Fruit fly (Drosophila melanogaster) whole organism, wandering third instar larva: ENCODE data around the gene Asator.

Experiments
- Abd-B ChIP-seq: fragments of >200 bp; optimal IDR thresholded peaks from 2 replicates; lab custom pipeline; 2017; ENCODE audit warnings: missing biosample characterization, missing genetic modification characterization
- CG32264 ChIP-seq: fragments of 200-800 bp; sonication (Bioruptor generic); optimal IDR thresholded peaks from 2 replicates; lab custom pipeline; 2016; ENCODE audit warnings: missing biosample characterization, missing genetic modification characterization
- CG9705 ChIP-seq: fragments of 200-800 bp; sonication (Bioruptor generic); optimal IDR thresholded peaks from 2 replicates; lab custom pipeline; 2018; ENCODE audit warnings: missing biosample characterization, mild to moderate bottlenecking, missing genetic modification characterization
- Dfd ChIP-seq: fragments of >200 bp; optimal IDR thresholded peaks from 2 replicates; lab custom pipeline; 2017; ENCODE audit warnings: missing biosample characterization, missing genetic modification characterization
- Dif ChIP-seq: fragments of 200-275, 200-300 bp; sonication (Bioruptor generic); optimal IDR thresholded peaks from 2 replicates; lab custom pipeline; 2018; ENCODE audit warnings: missing biosample characterization, missing genetic modification characterization; ENCODE audit not compliant: partially characterized antibody
- GATAd ChIP-seq: sonication (Bioruptor generic); optimal IDR thresholded peaks from 2 replicates; lab custom pipeline; 2016; ENCODE audit warnings: missing biosample characterization, missing genetic modification characterization
- HLH106 ChIP-seq: fragments of 200-800 bp; optimal IDR thresholded peaks from 3 replicates; lab custom pipeline; 2019; ENCODE audit warnings: missing biosample characterization, mild to moderate bottlenecking, missing genetic modification characterization, moderate library complexity
- Hnf4 ChIP-seq: fragments of 200-800 bp; sonication (Bioruptor generic); optimal IDR thresholded peaks from 2 replicates; lab custom pipeline; 2016; ENCODE audit warnings: missing biosample characterization, mild to moderate bottlenecking, missing genetic modification characterization
- Hr78 ChIP-seq: fragments of >200 bp; optimal IDR thresholded peaks from 2 replicates; lab custom pipeline; 2017; ENCODE audit warnings: missing biosample characterization, missing genetic modification characterization
- Hr83 ChIP-seq: fragments of 200-300 bp; sonication (Bioruptor generic); optimal IDR thresholded peaks from 2 replicates; lab custom pipeline; 2016; ENCODE audit warnings: missing biosample characterization, mild to moderate bottlenecking, missing genetic modification characterization, moderate library complexity; ENCODE audit not compliant: poor library complexity, severe bottlenecking
- Jra ChIP-seq: sonication (Bioruptor generic); optimal IDR thresholded peaks from 2 replicates; lab custom pipeline; 2016; ENCODE audit warnings: missing biosample characterization, missing genetic modification characterization
- Mio ChIP-seq: sonication (Bioruptor generic); optimal IDR thresholded peaks from 2 replicates; lab custom pipeline; 2016; ENCODE audit warnings: missing biosample characterization, missing genetic modification characterization
- Myc ChIP-seq: fragments of >200 bp; optimal IDR thresholded peaks from 2 replicates; lab custom pipeline; 2017
- N ChIP-seq: fragments of >200 bp; optimal IDR thresholded peaks from 2 replicates; lab custom pipeline; 2018; ENCODE audit warnings: missing biosample characterization, missing external identifiers, missing genetic modification characterization
- OdsH ChIP-seq: fragments of 200-800 bp; sonication (Bioruptor generic); optimal IDR thresholded peaks from 2 replicates; lab custom pipeline; 2016; ENCODE audit warnings: missing biosample characterization, mild to moderate bottlenecking, missing genetic modification characterization
- Sp1 ChIP-seq: fragments of 200-800 bp; sonication (Bioruptor generic); optimal IDR thresholded peaks from 3 replicates; lab custom pipeline; 2019; ENCODE audit warnings: missing biosample characterization, mild to moderate bottlenecking, missing genetic modification characterization, moderate library complexity
- br ChIP-seq: fragments of 200-800 bp; sonication (Bioruptor generic); optimal IDR thresholded peaks from 2 replicates; lab custom pipeline; 2016; ENCODE audit warnings: missing biosample characterization, missing genetic modification characterization
- brk ChIP-seq: fragments of 200-800 bp; sonication (Bioruptor generic); optimal IDR thresholded peaks from 2 replicates; lab custom pipeline; 2016; ENCODE audit warnings: missing biosample characterization, mild to moderate bottlenecking, missing genetic modification characterization
- dl ChIP-seq, 2 experiments: fragments of 175-275, 200-275 bp in 1 of 2; fragments of 200-275 bp in 1 of 2; sonication (Bioruptor generic); optimal IDR thresholded peaks; lab custom pipeline; 2018; ENCODE audit warnings: mild to moderate bottlenecking in 2 of 2, missing biosample characterization in 2 of 2, missing genetic modification characterization in 2 of 2, moderate library complexity in 2 of 2; ENCODE audit not compliant: partially characterized antibody in 2 of 2, insufficient read depth in 1 of 2
- dmrt93B ChIP-seq: fragments of 200-800 bp; sonication (Bioruptor generic); optimal IDR thresholded peaks from 2 replicates; lab custom pipeline; 2018; ENCODE audit warnings: missing biosample characterization, mild to moderate bottlenecking, missing genetic modification characterization
- dsf ChIP-seq: sonication (Bioruptor generic); optimal IDR thresholded peaks from 2 replicates; lab custom pipeline; 2016; ENCODE audit warnings: missing biosample characterization, missing genetic modification characterization, borderline replicate concordance
- ey ChIP-seq: fragments of 200-800 bp; sonication (Bioruptor generic); optimal IDR thresholded peaks from 2 replicates; lab custom pipeline; 2016; ENCODE audit warnings: missing biosample characterization, missing genetic modification characterization
- foxo ChIP-seq, 2 experiments: fragments of 200-800 bp; sonication (Bioruptor generic); optimal IDR thresholded peaks; 2 replicates in 1 of 2; 3 replicates in 1 of 2; lab custom pipeline; 2016 to 2017; ENCODE audit warnings: missing biosample characterization in 2 of 2, missing genetic modification characterization in 2 of 2
- fru ChIP-seq: fragments of 200-800 bp; sonication (Bioruptor generic); optimal IDR thresholded peaks from 3 replicates; lab custom pipeline; 2016; ENCODE audit warnings: missing biosample characterization, mild to moderate bottlenecking, missing genetic modification characterization
- h ChIP-seq: fragments of 200-800 bp; sonication (Bioruptor generic); optimal IDR thresholded peaks from 3 replicates; lab custom pipeline; 2016; ENCODE audit warnings: missing biosample characterization, mild to moderate bottlenecking, missing genetic modification characterization
- lola ChIP-seq: fragments of >200 bp; optimal IDR thresholded peaks from 2 replicates; lab custom pipeline; 2017; ENCODE audit warnings: missing biosample characterization, missing genetic modification characterization
- pan ChIP-seq: fragments of >200 bp; optimal IDR thresholded peaks from 2 replicates; lab custom pipeline; 2017
- psq ChIP-seq: fragments of 200-800 bp; sonication (Bioruptor generic); optimal IDR thresholded peaks from 3 replicates; lab custom pipeline; 2017; ENCODE audit warnings: missing biosample characterization, mild to moderate bottlenecking, missing genetic modification characterization, moderate library complexity
- rgr ChIP-seq: fragments of 200-800 bp; sonication (Bioruptor generic); optimal IDR thresholded peaks from 3 replicates; lab custom pipeline; 2016; ENCODE audit warnings: missing biosample characterization, mild to moderate bottlenecking, missing genetic modification characterization
- sage ChIP-seq: fragments of 200-800 bp; sonication (Bioruptor generic); optimal IDR thresholded peaks from 2 replicates; lab custom pipeline; 2016; ENCODE audit warnings: missing biosample characterization, mild to moderate bottlenecking, missing genetic modification characterization
- tai ChIP-seq: sonication (Bioruptor generic); optimal IDR thresholded peaks from 2 replicates; lab custom pipeline; 2016; ENCODE audit warnings: missing biosample characterization, missing genetic modification characterization
- woc ChIP-seq: sonication (Bioruptor generic); optimal IDR thresholded peaks from 2 replicates; lab custom pipeline; 2016; ENCODE audit warnings: missing biosample characterization, mild to moderate bottlenecking, missing genetic modification characterization

Gene Asator

DNA sequence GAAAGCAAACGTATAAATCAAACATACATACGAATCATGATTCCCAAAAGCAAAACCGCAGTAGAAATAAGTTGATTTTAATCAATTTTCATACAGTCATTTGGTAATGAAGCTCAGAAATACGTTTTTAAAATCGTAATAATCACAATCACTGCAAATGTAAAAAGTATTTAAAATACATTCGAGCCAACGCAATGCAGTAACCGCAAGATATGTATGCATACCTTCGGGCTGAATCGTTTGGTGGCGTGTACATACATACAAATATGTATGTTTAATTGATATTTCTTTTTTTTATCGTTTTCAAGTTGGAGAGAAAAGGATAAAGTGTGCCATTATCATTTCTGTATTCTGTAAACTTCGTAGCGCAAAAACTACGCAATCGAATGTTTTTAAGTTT is 1.3 kb upstream of the Asator start:
- TF ChIP-seq fru (GFP tag; lab: Kevin White, UChicago) (no peak), Sp1 (GFP tag; lab: Kevin White, UChicago) (no peak), Mio (GFP tag; lab: Kevin White, UChicago) (no peak), dl (GFP tag; optimal IDR thresholded peaks at IDR 0.05; lab: Kevin White, UChicago; ENCODE audit: insufficient read depth in 1 of 2, partially characterized antibody in 2 of 2) (no peak), Dfd (GFP tag; lab: Kevin White, UChicago) (no peak), dsf (GFP tag; lab: Kevin White, UChicago) (no peak), Abd-B (GFP tag; lab: Kevin White, UChicago) (no peak), N (GFP tag; lab: Kevin White, UChicago) (no peak), dmrt93B (GFP tag; lab: Kevin White, UChicago) (no peak), Dif (GFP tag; lab: Kevin White, UChicago) (no peak), CG32264 (GFP tag; lab: Kevin White, UChicago) (no peak), Hr78 (no peak), Hnf4 (GFP tag; lab: Kevin White, UChicago) (no peak)

- no peak for TF ChIP-seq dsf (GFP tag; lab: Kevin White, UChicago)
- TF ChIP-seq CG9705: no peak
- no peak for TF ChIP-seq Hr83 (GFP tag; lab: Kevin White, UChicago)
- no peak for TF ChIP-seq lola (GFP tag; lab: Kevin White, UChicago)
- TF ChIP-seq N (GFP tag; lab: Kevin White, UChicago): no peak
- no peak for TF ChIP-seq rgr
- no peak for TF ChIP-seq Sp1 (GFP tag; lab: Kevin White, UChicago)
- TF ChIP-seq HLH106 (tag; lab: Kevin White, UChicago): no peak
- TF ChIP-seq h (GFP tag; lab: Kevin White, UChicago): no peak
- TF ChIP-seq br (GFP tag; lab: Kevin White, UChicago): no peak
- TF ChIP-seq ey (GFP tag; lab: Kevin White, UChicago): no peak
- TF ChIP-seq pan (lab: Kevin White, UChicago): no peak
- TF ChIP-seq GATAd (GFP tag; lab: Kevin White, UChicago): no peak
- TF ChIP-seq Abd-B (GFP tag; lab: Kevin White, UChicago): no peak
These were observed 727 bp upstream of the Asator start for dm6 chr4:489561-489881.

dm6 chr4:487480-487879 is 1.3 kb downstream of the Asator start:
- no peak for TF ChIP-seq OdsH (GFP tag; lab: Kevin White, UChicago)

dm6 chr4:486435-486834 is 2.4 kb downstream of the Asator start:
- TF ChIP-seq Hnf4 (GFP tag; lab: Kevin White, UChicago) (peak; percentile 38), Myc (lab: Kevin White, UChicago) (peak; percentile 73), Sp1 (GFP tag; lab: Kevin White, UChicago) (peak; percentile 35), lola (GFP tag; lab: Kevin White, UChicago) (no peak), dmrt93B (GFP tag; lab: Kevin White, UChicago) (peak; percentile 4), psq (GFP tag; lab: Kevin White, UChicago) (no peak), sage (peak; percentile 5), foxo (GFP tag; optimal IDR thresholded peaks at IDR 0.05; lab: Kevin White, UChicago) (peak in 1 of 2 experiments; percentile 59), woc (GFP tag; lab: Kevin White, UChicago) (peak; percentile 34), tai (GFP tag; lab: Kevin White, UChicago) (peak; percentile 62), ey (GFP tag; lab: Kevin White, UChicago) (peak; percentile 28), Jra (GFP tag; lab: Kevin White, UChicago) (no peak), Dfd (GFP tag; lab: Kevin White, UChicago) (no peak), fru (GFP tag; lab: Kevin White, UChicago) (peak; percentile 72), CG9705 (no peak), brk (GFP tag; lab: Kevin White, UChicago) (peak; percentile 74), N (GFP tag; lab: Kevin White, UChicago) (no peak), h (GFP tag; lab: Kevin White, UChicago) (peak; percentile 34), dsf (GFP tag; lab: Kevin White, UChicago) (peak; percentile 13), OdsH (GFP tag; lab: Kevin White, UChicago) (peak; percentile 10), rgr (peak; percentile 57), CG32264 (GFP tag; lab: Kevin White, UChicago) (peak; percentile 12), HLH106 (tag; lab: Kevin White, UChicago) (peak; percentile 36), br (GFP tag; lab: Kevin White, UChicago) (peak; percentile 6)
